Worm (Caenorhabditis elegans) whole organism, young adult: Measurements from ENCODE around the gene B0228.7.

Experiments used
- B0261.1 ChIP-seq: sonication (generic microtip); optimal IDR thresholded peaks from 2 replicates; lab custom pipeline; 2016; ENCODE audit warnings: mild to moderate bottlenecking, missing genetic modification characterization, moderate library complexity, missing compliant biosample characterization
- C06A6.2 ChIP-seq: fragments of 200-800 bp; sonication (Bioruptor generic); conservative IDR thresholded peaks from 2 replicates; pipeline ENCODE4 v1.3.6; 2022; ENCODE audit warnings: missing genetic modification characterization, missing compliant biosample characterization
- C17E4.6 ChIP-seq: fragments of 200-800 bp; sonication (Bioruptor generic); IDR thresholded peaks from 2 replicates; pipeline ENCODE4 v1.3.6; 2022; ENCODE audit warnings: missing genetic modification reagents, missing genetic modification characterization, missing compliant biosample characterization
- D2030.7 ChIP-seq: fragments of 200-800 bp; sonication (Bioruptor generic); IDR thresholded peaks from 2 replicates; pipeline ENCODE4 v1.3.6; 2022; ENCODE audit warnings: missing genetic modification reagents, missing genetic modification characterization, missing compliant biosample characterization
- F22D6.2 ChIP-seq: sonication (generic microtip); optimal IDR thresholded peaks from 2 replicates; lab custom pipeline; 2016; ENCODE audit warnings: mild to moderate bottlenecking, missing genetic modification characterization, missing compliant biosample characterization
- F33H1.4 ChIP-seq: fragments of 200-800 bp; sonication (Bioruptor generic); IDR thresholded peaks from 2 replicates; pipeline ENCODE4 v1.3.6; 2022; ENCODE audit warnings: missing genetic modification reagents, missing genetic modification characterization, missing compliant biosample characterization
- F55B11.4 ChIP-seq: sonication (generic microtip); optimal IDR thresholded peaks from 2 replicates; lab custom pipeline; 2016; ENCODE audit warnings: missing compliant biosample characterization, missing genetic modification characterization, borderline replicate concordance; ENCODE audit not compliant: insufficient read depth
- F57C9.4 ChIP-seq: sonication (generic microtip); optimal IDR thresholded peaks from 2 replicates; lab custom pipeline; 2017; ENCODE audit warnings: mild to moderate bottlenecking, missing genetic modification characterization, missing compliant biosample characterization
- T07F8.4 ChIP-seq: sonication (generic microtip); optimal IDR thresholded peaks from 2 replicates; lab custom pipeline; 2016; ENCODE audit warnings: mild to moderate bottlenecking, missing genetic modification characterization, moderate library complexity, missing compliant biosample characterization
- Y53G8AR.9 ChIP-seq: fragments of 200-800 bp; sonication (Bioruptor generic); conservative IDR thresholded peaks from 2 replicates; pipeline ENCODE4 v1.3.6; 2022; ENCODE audit warnings: missing genetic modification reagents, missing genetic modification characterization, missing compliant biosample characterization
- Y95B8A.8 ChIP-seq: fragments of 200-800 bp; sonication (Bioruptor generic); IDR thresholded peaks from 2 replicates; pipeline ENCODE4 v1.3.6; 2022; ENCODE audit warnings: missing genetic modification reagents, missing genetic modification characterization, missing compliant biosample characterization
- ZK185.1 ChIP-seq: sonication (generic microtip); optimal IDR thresholded peaks from 2 replicates; lab custom pipeline; 2016; ENCODE audit warnings: mild to moderate bottlenecking, missing genetic modification characterization, missing compliant biosample characterization; ENCODE audit not compliant: poor library complexity, severe bottlenecking
- atf-7 ChIP-seq: sonication (generic microtip); optimal IDR thresholded peaks from 2 replicates; lab custom pipeline; 2017; ENCODE audit warnings: mild to moderate bottlenecking, missing genetic modification characterization, missing compliant biosample characterization
- athp-1 ChIP-seq: sonication (generic microtip); optimal IDR thresholded peaks from 2 replicates; lab custom pipeline; 2017; ENCODE audit warnings: mild to moderate bottlenecking, missing genetic modification characterization, missing compliant biosample characterization
- attf-6 ChIP-seq: fragments of 200-800 bp; sonication (Bioruptor generic); IDR thresholded peaks from 2 replicates; pipeline ENCODE4 v1.3.6; 2022; ENCODE audit warnings: missing genetic modification reagents, missing genetic modification characterization, missing compliant biosample characterization
- ccch-3 ChIP-seq: fragments of 200-800 bp; sonication (Bioruptor generic); optimal IDR thresholded peaks from 2 replicates; lab custom pipeline; 2018; ENCODE audit warnings: mild to moderate bottlenecking, missing genetic modification characterization, missing compliant biosample characterization
- cebp-1 ChIP-seq, 2 experiments: fragments of 200-800 bp in 1 of 2; sonication (Bioruptor generic) in 1 of 2; sonication (generic microtip) in 1 of 2; IDR thresholded peaks in 1 of 2; optimal IDR thresholded peaks in 1 of 2; 2 replicates each; pipeline versions ENCODE4 v1.3.6 to Lab custom; 2017 to 2022; ENCODE audit warnings: missing compliant biosample characterization in 2 of 2, missing genetic modification characterization in 2 of 2, mild to moderate bottlenecking in 1 of 2, missing genetic modification reagents in 1 of 2, moderate library complexity in 1 of 2
- ceh-100 ChIP-seq: fragments of 200-800 bp; sonication (Bioruptor generic); IDR thresholded peaks from 2 replicates; pipeline ENCODE4 v1.3.6; 2022; ENCODE audit warnings: missing genetic modification reagents, missing genetic modification characterization, missing compliant biosample characterization
- ceh-27 ChIP-seq: fragments of 200-800 bp; sonication (Bioruptor generic); optimal IDR thresholded peaks from 2 replicates; lab custom pipeline; 2018; ENCODE audit warnings: mild to moderate bottlenecking, missing genetic modification characterization, moderate library complexity, missing compliant biosample characterization
- ceh-79 ChIP-seq: sonication (generic microtip); optimal IDR thresholded peaks from 2 replicates; lab custom pipeline; 2017; ENCODE audit warnings: mild to moderate bottlenecking, missing genetic modification characterization, missing compliant biosample characterization
- dpl-1 ChIP-seq: fragments of 150-350 bp; optimal IDR thresholded peaks from 2 replicates; lab custom pipeline; 2014; ENCODE audit warnings: missing biosample characterization, missing genetic modification reagents, missing genetic modification characterization
- egl-18 ChIP-seq: fragments of 200-800 bp; sonication (Bioruptor generic); IDR thresholded peaks from 2 replicates; pipeline ENCODE4 v1.3.6; 2022; ENCODE audit warnings: missing genetic modification reagents, missing genetic modification characterization, missing compliant biosample characterization
- egl-44 ChIP-seq: fragments of 200-800 bp; sonication (Bioruptor generic); IDR thresholded peaks from 2 replicates; pipeline ENCODE4 v1.3.6; 2022; ENCODE audit warnings: missing genetic modification reagents, missing genetic modification characterization, missing compliant biosample characterization
- egrh-3 ChIP-seq: fragments of 200-800 bp; sonication (Bioruptor generic); IDR thresholded peaks from 2 replicates; pipeline ENCODE4 v1.3.6; 2022; ENCODE audit warnings: missing genetic modification reagents, missing genetic modification characterization, missing compliant biosample characterization
- him-1 ChIP-seq: sonication (generic microtip); optimal IDR thresholded peaks from 2 replicates; lab custom pipeline; 2016; ENCODE audit warnings: missing genotype, missing genetic modification reagents, missing genetic modification characterization, missing compliant biosample characterization
- hmg-20 ChIP-seq: fragments of 200-800 bp; sonication (Bioruptor generic); IDR thresholded peaks from 2 replicates; pipeline ENCODE4 v1.3.6; 2022; ENCODE audit warnings: missing genetic modification reagents, missing genetic modification characterization, missing compliant biosample characterization
- lag-1 ChIP-seq: fragments of 200-800 bp; sonication (Bioruptor generic); IDR thresholded peaks from 2 replicates; pipeline ENCODE4 v1.3.6; 2022; ENCODE audit warnings: missing genetic modification reagents, missing genetic modification characterization, missing compliant biosample characterization
- lin-54 ChIP-seq: fragments of 200-800 bp; sonication (Bioruptor generic); optimal IDR thresholded peaks from 2 replicates; lab custom pipeline; 2018; ENCODE audit warnings: mild to moderate bottlenecking, missing genetic modification characterization, missing compliant biosample characterization
- lir-1 ChIP-seq: fragments of 200-800 bp; sonication (Bioruptor generic); conservative IDR thresholded peaks from 2 replicates; pipeline ENCODE4 v1.3.6; 2022; ENCODE audit warnings: missing genetic modification reagents, missing genetic modification characterization, missing compliant biosample characterization
- madf-8 ChIP-seq: fragments of 200-800 bp; sonication (Bioruptor generic); conservative IDR thresholded peaks from 2 replicates; pipeline ENCODE4 v1.3.6; 2022; ENCODE audit warnings: missing genetic modification reagents, missing genetic modification characterization, missing compliant biosample characterization
- nfyb-1 ChIP-seq: fragments of 200-800 bp; sonication (Bioruptor generic); IDR thresholded peaks from 2 replicates; pipeline ENCODE4 v1.3.6; 2022; ENCODE audit warnings: missing genetic modification reagents, missing genetic modification characterization, missing compliant biosample characterization
- pbrm-1 ChIP-seq: fragments of 200-800 bp; sonication (Bioruptor generic); IDR thresholded peaks from 2 replicates; pipeline ENCODE4 v1.3.6; 2022; ENCODE audit warnings: missing genetic modification reagents, missing genetic modification characterization, missing compliant biosample characterization
- sdz-38 ChIP-seq: sonication (generic microtip); optimal IDR thresholded peaks from 2 replicates; lab custom pipeline; 2016; ENCODE audit warnings: missing genotype, missing genetic modification characterization, missing compliant biosample characterization
- sea-2 ChIP-seq: fragments of 200-800 bp; sonication (Bioruptor generic); IDR thresholded peaks from 2 replicates; pipeline ENCODE4 v1.3.6; 2022; ENCODE audit warnings: missing genetic modification characterization, missing compliant biosample characterization
- snpc-1.1 ChIP-seq: sonication (generic microtip); optimal IDR thresholded peaks from 2 replicates; lab custom pipeline; 2017; ENCODE audit warnings: missing genetic modification characterization, mild to moderate bottlenecking, missing compliant biosample characterization, antibody characterized with exemption, moderate library complexity, missing genotype, missing genetic modification reagents; ENCODE audit not compliant: insufficient read depth
- snpc-4 ChIP-seq, 5 experiments: fragments of 150-350 bp in 1 of 5; sonication (generic microtip) in 4 of 5; optimal IDR thresholded peaks; 2 replicates each; lab custom pipeline; 2014 to 2018; ENCODE audit warnings: missing genetic modification characterization in 5 of 5, missing biosample characterization in 3 of 5, antibody characterized with exemption in 2 of 5, mild to moderate bottlenecking in 2 of 5, missing compliant biosample characterization in 2 of 5, missing genotype in 2 of 5, moderate library complexity in 2 of 5, missing genetic modification reagents in 1 of 5
- sptf-2 ChIP-seq: fragments of 200-800 bp; sonication (Bioruptor generic); optimal IDR thresholded peaks from 2 replicates; lab custom pipeline; 2018; ENCODE audit warnings: mild to moderate bottlenecking, missing genetic modification characterization, missing compliant biosample characterization
- tbp1 ChIP-seq: fragments of 200-800 bp; sonication (Bioruptor generic); optimal IDR thresholded peaks from 2 replicates; lab custom pipeline; 2018; ENCODE audit warnings: mild to moderate bottlenecking, missing genetic modification characterization, missing compliant biosample characterization
- unc-130 ChIP-seq: sonication (generic microtip); optimal IDR thresholded peaks from 2 replicates; lab custom pipeline; 2016; ENCODE audit warnings: missing genetic modification reagents, missing genetic modification characterization, missing compliant biosample characterization
- unc-62 ChIP-seq: fragments of 150-350 bp; optimal IDR thresholded peaks from 2 replicates; lab custom pipeline; 2014; ENCODE audit warnings: missing biosample characterization, missing genetic modification reagents, missing genetic modification characterization
- xnd-1 ChIP-seq: sonication (generic microtip); optimal IDR thresholded peaks from 2 replicates; lab custom pipeline; 2016; ENCODE audit warnings: missing genotype, missing genetic modification reagents, missing genetic modification characterization, missing compliant biosample characterization
- zfh-2 ChIP-seq: fragments of 200-800 bp; sonication (Bioruptor generic); conservative IDR thresholded peaks from 2 replicates; pipeline ENCODE4 v1.3.6; 2022; ENCODE audit warnings: missing genetic modification reagents, missing genetic modification characterization, missing compliant biosample characterization
- zim-3 ChIP-seq: sonication (generic microtip); optimal IDR thresholded peaks from 2 replicates; lab custom pipeline; 2017; ENCODE audit warnings: mild to moderate bottlenecking, missing genetic modification characterization, moderate library complexity, missing compliant biosample characterization
- ztf-18 ChIP-seq: sonication (generic microtip); optimal IDR thresholded peaks from 2 replicates; lab custom pipeline; 2016; ENCODE audit warnings: missing genotype, mild to moderate bottlenecking, missing genetic modification characterization, missing compliant biosample characterization
- ztf-25 ChIP-seq: fragments of 200-800 bp; sonication (Bioruptor generic); IDR thresholded peaks from 2 replicates; pipeline ENCODE4 v1.3.6; 2022; ENCODE audit warnings: missing genetic modification reagents, missing genetic modification characterization, missing compliant biosample characterization
- ztf-26 ChIP-seq: sonication (generic microtip); optimal IDR thresholded peaks from 2 replicates; lab custom pipeline; 2017; ENCODE audit warnings: missing genetic modification characterization, missing compliant biosample characterization
- ztf-6 ChIP-seq: fragments of 200-800 bp; sonication (Bioruptor generic); IDR thresholded peaks from 2 replicates; pipeline ENCODE4 v1.3.6; 2022; ENCODE audit warnings: missing genetic modification reagents, missing genetic modification characterization, missing compliant biosample characterization

Gene B0228.7

ce11 chrII:7756810-7757209, 2.0 kb downstream of the B0228.7 start:
- TF ChIP-seq atf-7 (tag; lab: Kevin White, UChicago) (peak; percentile 68), athp-1 (tag; lab: Kevin White, UChicago) (peak; percentile 51), C17E4.6 (0 out of 2 replicates have a peak, but pooled peaks have one; percentile 48), ztf-18 (tag; lab: Kevin White, UChicago) (peak; percentile 59), snpc-4 (GFP tag; optimal IDR thresholded peaks at IDR 0.05; lab: Kevin White, UChicago) (peak; percentile 53), snpc-4 (tag; optimal IDR thresholded peaks at IDR 0.05; lab: Kevin White, UChicago) (peak in 2 of 4 experiments; percentile 13 to 63), ceh-27 (GFP tag; lab: Kevin White, UChicago) (no peak), lag-1 (GFP tag; lab: Robert Waterston, UW) (no peak), pbrm-1 (GFP tag; lab: Robert Waterston, UW) (peak; percentile 72), dpl-1 (no peak), ztf-26 (tag; lab: Kevin White, UChicago) (peak; percentile 17), zim-3 (tag; lab: Kevin White, UChicago) (peak; percentile 18), egl-18 (GFP tag; lab: Robert Waterston, UW) (no peak), F33H1.4 (GFP tag; lab: Robert Waterston, UW) (peak; percentile 47), D2030.7 (GFP tag; lab: Robert Waterston, UW) (peak; percentile 46), tbp1 (peak; percentile 92), sdz-38 (tag; lab: Kevin White, UChicago) (no peak), attf-6 (GFP tag; lab: Robert Waterston, UW) (no peak), cebp-1 (GFP tag; IDR thresholded peaks at IDR 0.05; lab: Robert Waterston, UW) (no peak), cebp-1 (tag; optimal IDR thresholded peaks at IDR 0.05; lab: Kevin White, UChicago) (peak; percentile 58), ccch-3 (GFP tag; lab: Kevin White, UChicago) (no peak), ceh-79 (tag; lab: Kevin White, UChicago) (peak; percentile 54), Y53G8AR.9 (GFP tag; lab: Robert Waterston, UW) (peak; percentile 63; the same call in 1 of the 2 replicates), egl-44 (GFP tag; lab: Robert Waterston, UW) (0 out of 2 replicates have a peak, but pooled peaks have one; percentile 36), ztf-25 (GFP tag; lab: Robert Waterston, UW) (no peak), F57C9.4 (no peak), xnd-1 (tag; lab: Kevin White, UChicago) (no peak), C06A6.2 (GFP tag; lab: Robert Waterston, UW) (no peak), F22D6.2 (tag; lab: Kevin White, UChicago) (peak; percentile 38), sptf-2 (GFP tag; lab: Kevin White, UChicago) (no peak), nfyb-1 (GFP tag; lab: Robert Waterston, UW) (peak; percentile 69; the same call in 1 of the 2 replicates), F55B11.4 (tag; lab: Kevin White, UChicago) (no peak), egrh-3 (GFP tag; lab: Robert Waterston, UW) (no peak), madf-8 (GFP tag; lab: Robert Waterston, UW) (peak; percentile 57), sea-2 (GFP tag; lab: Robert Waterston, UW) (no peak), ZK185.1 (tag; lab: Kevin White, UChicago) (peak; percentile 67), unc-130 (GFP tag; lab: Kevin White, UChicago) (peak; percentile 35), him-1 (tag; lab: Kevin White, UChicago) (peak; percentile 79), Y95B8A.8 (GFP tag; lab: Robert Waterston, UW) (0 out of 2 replicates have a peak, but pooled peaks have one; percentile 10), lir-1 (GFP tag; lab: Robert Waterston, UW) (no peak), T07F8.4 (no peak), lin-54 (GFP tag; lab: Kevin White, UChicago) (peak; percentile 55), snpc-1.1 (no peak), B0261.1 (tag; lab: Kevin White, UChicago) (peak; percentile 88), ztf-6 (GFP tag; lab: Robert Waterston, UW) (no peak), unc-62 (no peak), hmg-20 (GFP tag; lab: Robert Waterston, UW) (no peak), ceh-100 (GFP tag; lab: Robert Waterston, UW) (peak; percentile 62), zfh-2 (GFP tag; lab: Robert Waterston, UW) (no peak)
